Fruit fly (Drosophila melanogaster) whole organism, prepupa: ENCODE data around the gene Cdk12.

ENCODE experiments used
- CG6854 ChIP-seq: fragments of 200-800 bp; sonication (Bioruptor generic); optimal IDR thresholded peaks from 2 replicates; lab custom pipeline; 2017; ENCODE audit warnings: missing biosample characterization, mild to moderate bottlenecking, missing genetic modification characterization
- OdsH ChIP-seq: fragments of 200-800 bp; sonication (Bioruptor generic); optimal IDR thresholded peaks from 3 replicates; lab custom pipeline; 2016; ENCODE audit warnings: missing biosample characterization, missing genetic modification characterization
- Smox ChIP-seq: fragments of 200-800 bp; sonication (Bioruptor generic); optimal IDR thresholded peaks from 3 replicates; lab custom pipeline; 2016; ENCODE audit warnings: missing biosample characterization, missing genetic modification characterization
- net ChIP-seq: fragments of 200-800 bp; sonication (Bioruptor generic); optimal IDR thresholded peaks from 3 replicates; lab custom pipeline; 2016; ENCODE audit warnings: missing biosample characterization, missing genetic modification characterization
- spab ChIP-seq: fragments of 200-800 bp; sonication (Bioruptor generic); optimal IDR thresholded peaks from 2 replicates; lab custom pipeline; 2017; ENCODE audit warnings: missing biosample characterization, mild to moderate bottlenecking, missing genetic modification characterization, missing genetic modification reagents

- TF ChIP-seq Smox (GFP tag; lab: Kevin White, UChicago) = no peak
- no peak for TF ChIP-seq OdsH (GFP tag; lab: Kevin White, UChicago)
- TF ChIP-seq CG6854 = no peak
- no peak for TF ChIP-seq spab (GFP tag; lab: Kevin White, UChicago)
- no peak for TF ChIP-seq net (GFP tag; lab: Kevin White, UChicago)
Observed at dm6 chr3L:21477866-21478265, 38.2 kb upstream of the Cdk12 start.
